Worm (Caenorhabditis elegans): ENCODE results near the gene F23H11.2.

DNA sequence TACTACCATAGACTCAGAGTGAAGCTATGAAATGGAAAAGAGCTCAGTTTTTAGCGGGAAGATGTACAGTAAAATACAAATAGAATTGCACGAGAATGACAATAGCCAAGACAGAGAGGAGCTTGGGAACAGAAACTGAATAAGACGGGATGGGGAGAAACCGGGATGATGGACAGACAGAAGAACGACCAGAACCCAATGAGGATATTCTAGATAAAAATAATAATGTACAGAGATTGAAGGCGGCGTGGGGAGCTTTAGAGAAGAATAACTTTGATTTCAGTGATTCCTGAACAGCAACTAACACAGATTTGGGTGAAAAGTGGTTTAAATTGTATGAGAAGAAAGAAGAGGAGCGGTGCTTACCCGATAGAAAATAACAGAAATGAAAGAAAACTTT lies 14.1 kb upstream of the F23H11.2 start:
- TF ChIP-seq him-1 (tag; optimal IDR thresholded peaks at IDR 0.05), result no peak
- TF ChIP-seq dao-5 (tag; optimal IDR thresholded peaks at IDR 0.05), result peak; percentile 44

All from whole organism, L4/young adult.